Worm (Caenorhabditis elegans) whole organism, L1 larva: ENCODE measurements around the gene rpl-10.

Source experiments
- C04F5.9 ChIP-seq: sonication (generic microtip); optimal IDR thresholded peaks from 2 replicates; lab custom pipeline; 2016; ENCODE audit warnings: missing genetic modification characterization, missing compliant biosample characterization
- C16A3.4 ChIP-seq: fragments of 150-350 bp; optimal IDR thresholded peaks from 2 replicates; lab custom pipeline; 2014; ENCODE audit warnings: missing biosample characterization, missing genetic modification characterization
- C34B4.2 ChIP-seq: sonication (generic microtip); optimal IDR thresholded peaks from 2 replicates; lab custom pipeline; 2017; ENCODE audit warnings: mild to moderate bottlenecking, missing genetic modification characterization, missing compliant biosample characterization
- F16B12.6 ChIP-seq: fragments of 150-350 bp; optimal IDR thresholded peaks from 2 replicates; lab custom pipeline; 2014; ENCODE audit warnings: missing biosample characterization, missing genetic modification characterization
- Y116A8C.19 ChIP-seq: sonication (generic microtip); optimal IDR thresholded peaks from 2 replicates; lab custom pipeline; 2016; ENCODE audit warnings: missing compliant biosample characterization, missing genetic modification characterization, borderline replicate concordance
- aha-1 ChIP-seq: fragments of 150-350 bp; optimal IDR thresholded peaks from 2 replicates; lab custom pipeline; 2014; ENCODE audit warnings: missing biosample characterization, missing genetic modification characterization
- blmp-1 ChIP-seq: fragments of 150-350 bp; optimal IDR thresholded peaks from 2 replicates; lab custom pipeline; 2014; ENCODE audit warnings: missing biosample characterization, missing genetic modification characterization
- ceh-82 ChIP-seq, 3 experiments: fragments of 150-350 bp in 1 of 3; sonication (generic microtip) in 2 of 3; optimal IDR thresholded peaks; 2 replicates each; lab custom pipeline; 2014 to 2017; ENCODE audit warnings: missing biosample characterization in 3 of 3, missing genetic modification characterization in 3 of 3
- ceh-88 ChIP-seq: fragments of 200-800 bp; sonication (Bioruptor generic); IDR thresholded peaks from 2 replicates; pipeline ENCODE4 v1.3.6; 2022; ENCODE audit warnings: missing genetic modification characterization, missing compliant biosample characterization
- ces-1 ChIP-seq: fragments of 150-350 bp; optimal IDR thresholded peaks from 2 replicates; lab custom pipeline; 2014; ENCODE audit warnings: missing biosample characterization, missing genetic modification reagents, missing genetic modification characterization
- efl-3 ChIP-seq: fragments of 200-800 bp; sonication (Bioruptor generic); optimal IDR thresholded peaks from 2 replicates; lab custom pipeline; 2018; ENCODE audit warnings: mild to moderate bottlenecking, missing genetic modification characterization, missing compliant biosample characterization
- egl-27 ChIP-seq, 2 experiments: fragments of 150-350 bp in 1 of 2; sonication (generic microtip); optimal IDR thresholded peaks; 3 replicates each; lab custom pipeline; 2017 to 2018; ENCODE audit warnings: missing biosample characterization in 2 of 2, missing genetic modification characterization in 2 of 2, missing genetic modification reagents in 2 of 2
- elt-2 ChIP-seq: sonication (generic microtip); optimal IDR thresholded peaks from 2 replicates; lab custom pipeline; 2016; ENCODE audit warnings: missing genetic modification characterization, mild to moderate bottlenecking, inconsistent platforms, missing compliant biosample characterization, missing genetic modification reagents
- elt-3 ChIP-seq, 6 experiments: fragments of 150-350 bp in 1 of 6; sonication (generic microtip); optimal IDR thresholded peaks; 2 replicates each; lab custom pipeline; 2017 to 2018; ENCODE audit warnings: missing biosample characterization in 6 of 6, missing genetic modification characterization in 6 of 6, inconsistent platforms in 1 of 6
- ets-5 ChIP-seq: fragments of 200-800 bp; sonication (Bioruptor generic); IDR thresholded peaks from 2 replicates; pipeline ENCODE4 v1.3.6; 2022; ENCODE audit warnings: missing genetic modification characterization, missing compliant biosample characterization
- fkh-10 ChIP-seq: sonication (generic microtip); optimal IDR thresholded peaks from 2 replicates; lab custom pipeline; 2017; ENCODE audit warnings: missing biosample characterization, missing genetic modification reagents, missing genetic modification characterization
- fkh-8 ChIP-seq: sonication (generic microtip); optimal IDR thresholded peaks from 2 replicates; lab custom pipeline; 2016; ENCODE audit warnings: mild to moderate bottlenecking, missing genetic modification characterization, missing compliant biosample characterization
- fos-1 ChIP-seq: fragments of 150-350 bp; optimal IDR thresholded peaks from 2 replicates; lab custom pipeline; 2014; ENCODE audit warnings: missing biosample characterization, missing genetic modification characterization
- grh-1 ChIP-seq: fragments of 200-800 bp; sonication (Bioruptor generic); IDR thresholded peaks from 2 replicates; pipeline ENCODE4 v1.3.6; 2022; ENCODE audit warnings: missing genetic modification reagents, missing genetic modification characterization, missing compliant biosample characterization
- hlh-17 ChIP-seq: fragments of 200-800 bp; sonication (Bioruptor generic); optimal IDR thresholded peaks from 2 replicates; lab custom pipeline; 2018; ENCODE audit warnings: missing genetic modification characterization, mild to moderate bottlenecking, missing compliant biosample characterization, moderate library complexity, borderline replicate concordance
- hlh-4 ChIP-seq: sonication (generic microtip); optimal IDR thresholded peaks from 2 replicates; lab custom pipeline; 2016; ENCODE audit warnings: mild to moderate bottlenecking, missing genetic modification characterization, missing compliant biosample characterization
- hpl-2 ChIP-seq: fragments of 150-350 bp; optimal IDR thresholded peaks from 2 replicates; lab custom pipeline; 2014; ENCODE audit warnings: missing biosample characterization, missing genetic modification reagents, missing genetic modification characterization
- irx-1 ChIP-seq: sonication (generic microtip); optimal IDR thresholded peaks from 2 replicates; lab custom pipeline; 2016; ENCODE audit warnings: missing genetic modification characterization, missing compliant biosample characterization
- jun-1 ChIP-seq: fragments of 150-350 bp; optimal IDR thresholded peaks from 2 replicates; lab custom pipeline; 2014; ENCODE audit warnings: missing biosample characterization, missing genetic modification reagents, missing genetic modification characterization
- lin-14 ChIP-seq: fragments of 200-800 bp; sonication (Bioruptor generic); optimal IDR thresholded peaks from 2 replicates; lab custom pipeline; 2018; ENCODE audit warnings: mild to moderate bottlenecking, missing genetic modification characterization, moderate library complexity, missing compliant biosample characterization
- lin-15B ChIP-seq: fragments of 150-350 bp; sonication (generic microtip); optimal IDR thresholded peaks from 3 replicates; lab custom pipeline; 2014; ENCODE audit warnings: missing biosample characterization, missing genetic modification characterization
- lir-3 ChIP-seq: sonication (generic microtip); optimal IDR thresholded peaks from 2 replicates; lab custom pipeline; 2016; ENCODE audit warnings: mild to moderate bottlenecking, missing genetic modification characterization, moderate library complexity, missing compliant biosample characterization; ENCODE audit not compliant: poor library complexity
- mef-2 ChIP-seq: fragments of 150-350 bp; optimal IDR thresholded peaks from 2 replicates; lab custom pipeline; 2014; ENCODE audit warnings: missing biosample characterization, missing genetic modification characterization
- mep-1 ChIP-seq: fragments of 150-350 bp; optimal IDR thresholded peaks from 2 replicates; lab custom pipeline; 2014; ENCODE audit warnings: missing biosample characterization, missing genetic modification characterization
- nhr-12 ChIP-seq: sonication (generic microtip); optimal IDR thresholded peaks from 2 replicates; lab custom pipeline; 2017; ENCODE audit warnings: missing biosample characterization, missing genetic modification characterization
- nhr-237 ChIP-seq: fragments of 150-350 bp; optimal IDR thresholded peaks from 2 replicates; lab custom pipeline; 2014; ENCODE audit warnings: missing biosample characterization, missing genetic modification characterization
- nhr-28 ChIP-seq: fragments of 150-350 bp; optimal IDR thresholded peaks from 2 replicates; lab custom pipeline; 2014; ENCODE audit warnings: missing biosample characterization, missing genetic modification characterization
- nhr-76 ChIP-seq: sonication (generic microtip); optimal IDR thresholded peaks from 2 replicates; lab custom pipeline; 2017; ENCODE audit warnings: missing biosample characterization, missing genetic modification characterization
- nhr-77 ChIP-seq: fragments of 150-350 bp; optimal IDR thresholded peaks from 2 replicates; lab custom pipeline; 2014; ENCODE audit warnings: missing biosample characterization, missing genetic modification characterization
- nhr-84 ChIP-seq: sonication (generic microtip); optimal IDR thresholded peaks from 2 replicates; lab custom pipeline; 2017; ENCODE audit warnings: missing biosample characterization, missing genetic modification characterization
- nhr-85 ChIP-seq: sonication (generic microtip); peaks from one replicate; lab custom pipeline; 2016; ENCODE audit warnings: missing genetic modification characterization, inconsistent platforms, missing compliant biosample characterization
- nhr-90 ChIP-seq: sonication (generic microtip); optimal IDR thresholded peaks from 2 replicates; lab custom pipeline; 2016; ENCODE audit warnings: mild to moderate bottlenecking, missing genetic modification characterization, missing compliant biosample characterization; ENCODE audit not compliant: poor library complexity
- pag-3 ChIP-seq: sonication (generic microtip); optimal IDR thresholded peaks from 2 replicates; lab custom pipeline; 2017; ENCODE audit warnings: missing genetic modification characterization, mild to moderate bottlenecking, missing compliant biosample characterization, antibody characterized with exemption, borderline replicate concordance; ENCODE audit not compliant: insufficient read depth
- pqm-1 ChIP-seq: sonication (generic microtip); optimal IDR thresholded peaks from 3 replicates; lab custom pipeline; 2017; ENCODE audit warnings: missing biosample characterization, missing genetic modification characterization
- rnt-1 ChIP-seq: sonication (generic microtip); optimal IDR thresholded peaks from 2 replicates; lab custom pipeline; 2016; ENCODE audit warnings: mild to moderate bottlenecking, missing genetic modification characterization, moderate library complexity, missing compliant biosample characterization
- skn-1 ChIP-seq: fragments of 150-350 bp; optimal IDR thresholded peaks from 2 replicates; lab custom pipeline; 2014; ENCODE audit warnings: missing biosample characterization, missing genetic modification characterization
- snu-23 ChIP-seq: sonication (generic microtip); optimal IDR thresholded peaks from 2 replicates; lab custom pipeline; 2016; ENCODE audit warnings: missing genetic modification characterization, missing compliant biosample characterization
- sox-4 ChIP-seq: sonication (generic microtip); optimal IDR thresholded peaks from 2 replicates; lab custom pipeline; 2016; ENCODE audit warnings: missing genetic modification characterization, missing compliant biosample characterization
- sptf-1 ChIP-seq: fragments of 150-350 bp; optimal IDR thresholded peaks from 2 replicates; lab custom pipeline; 2014; ENCODE audit warnings: missing biosample characterization, missing genetic modification characterization
- sup-37 ChIP-seq: fragments of 200-800 bp; sonication (Bioruptor generic); optimal IDR thresholded peaks from 2 replicates; lab custom pipeline; 2018; ENCODE audit warnings: mild to moderate bottlenecking, missing genetic modification characterization, missing compliant biosample characterization
- swsn-7 ChIP-seq: sonication (generic microtip); optimal IDR thresholded peaks from 2 replicates; lab custom pipeline; 2016; ENCODE audit warnings: missing genetic modification characterization, missing compliant biosample characterization
- tbx-2 ChIP-seq: sonication (generic microtip); optimal IDR thresholded peaks from 2 replicates; lab custom pipeline; 2016; ENCODE audit warnings: missing genetic modification characterization, missing compliant biosample characterization
- unc-30 ChIP-seq: sonication (generic microtip); optimal IDR thresholded peaks from 2 replicates; lab custom pipeline; 2017; ENCODE audit warnings: missing biosample characterization, missing genetic modification characterization
- unc-62 ChIP-seq: fragments of 150-350 bp; optimal IDR thresholded peaks from 2 replicates; lab custom pipeline; 2014; ENCODE audit warnings: missing biosample characterization, missing genetic modification reagents, missing genetic modification characterization
- unc-86 ChIP-seq: sonication (generic microtip); optimal IDR thresholded peaks from 2 replicates; lab custom pipeline; 2016; ENCODE audit warnings: missing genetic modification characterization, missing compliant biosample characterization
- unc-98 ChIP-seq: fragments of 200-800 bp; sonication (Bioruptor generic); IDR thresholded peaks from 2 replicates; pipeline ENCODE4 v1.3.6; 2022; ENCODE audit warnings: missing genetic modification characterization, missing compliant biosample characterization
- vab-15 ChIP-seq: sonication (generic microtip); optimal IDR thresholded peaks from 2 replicates; lab custom pipeline; 2017; ENCODE audit warnings: missing genotype, mild to moderate bottlenecking, missing genetic modification characterization, missing compliant biosample characterization
- ztf-11 ChIP-seq, 2 experiments: sonication (generic microtip); optimal IDR thresholded peaks; 2 replicates each; lab custom pipeline; 2016 to 2017; ENCODE audit warnings: missing genetic modification characterization in 2 of 2, missing biosample characterization in 1 of 2, missing compliant biosample characterization in 1 of 2
- ztf-4 ChIP-seq: fragments of 150-350 bp; optimal IDR thresholded peaks from 2 replicates; lab custom pipeline; 2014; ENCODE audit warnings: missing biosample characterization, missing genetic modification characterization

Gene rpl-10

DNA sequence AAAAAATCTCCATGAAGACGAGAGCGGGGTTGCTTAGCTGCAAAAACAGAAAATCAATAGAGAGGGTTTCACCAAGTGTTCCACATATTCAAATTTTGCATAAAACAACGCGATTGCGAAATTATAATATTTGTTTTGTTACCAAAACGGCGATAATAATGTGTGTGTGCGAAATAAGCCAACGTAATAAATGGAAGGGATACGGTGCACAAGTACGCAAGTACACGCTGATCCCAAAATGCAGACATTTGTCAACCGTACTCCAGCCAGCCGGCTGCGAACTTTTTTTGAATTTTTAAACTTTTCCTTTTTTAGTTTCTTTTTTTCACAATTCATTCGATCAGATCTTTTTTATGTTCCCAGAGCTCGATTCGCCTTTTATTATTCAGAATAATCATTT, 18.8 kb upstream of the rpl-10 start, which contains the start of gene ire-1 (continued):
- peak; percentile 48 for TF ChIP-seq fkh-8
- TF ChIP-seq hlh-17 (GFP tag; lab: Kevin White, UChicago), result no peak
- no peak for TF ChIP-seq sox-4 (tag; lab: Kevin White, UChicago)
- TF ChIP-seq irx-1, result no peak
- TF ChIP-seq elt-2 (tag; lab: Kevin White, UChicago), result no peak
- TF ChIP-seq F16B12.6 (tag; lab: Kevin White, UChicago), result peak; percentile 85
- TF ChIP-seq pqm-1 (tag; lab: Kevin White, UChicago), result no peak
- TF ChIP-seq lin-14 (GFP tag; lab: Kevin White, UChicago), result peak; percentile 47
- peak in 1 of 6 experiments; percentile 59 for TF ChIP-seq elt-3 (tag; optimal IDR thresholded peaks at IDR 0.05; lab: Kevin White, UChicago)
- TF ChIP-seq nhr-12 (tag; lab: Kevin White, UChicago), result no peak
- TF ChIP-seq lin-15B, result peak; percentile 37
- TF ChIP-seq ztf-4, result no peak
- no peak for TF ChIP-seq sup-37 (GFP tag; lab: Kevin White, UChicago)
- no peak for TF ChIP-seq unc-30 (tag; lab: Kevin White, UChicago)
- TF ChIP-seq ceh-88, result no peak
- no peak for TF ChIP-seq unc-98 (GFP tag; lab: Robert Waterston, UW)
- peak; percentile 26 for TF ChIP-seq tbx-2 (tag; lab: Kevin White, UChicago)
- peak; percentile 72 for TF ChIP-seq snu-23 (GFP tag; lab: Kevin White, UChicago)
- peak; percentile 35 for TF ChIP-seq fos-1 (tag; lab: Kevin White, UChicago)
- TF ChIP-seq efl-3, result no peak
- no peak for TF ChIP-seq nhr-76 (tag; lab: Kevin White, UChicago)
- TF ChIP-seq skn-1 (tag; lab: Kevin White, UChicago), result peak; percentile 80
- no peak for TF ChIP-seq nhr-85 (tag; lab: Kevin White, UChicago)
- TF ChIP-seq aha-1 (tag; lab: Kevin White, UChicago), result no peak
- no peak for TF ChIP-seq mef-2 (tag; lab: Kevin White, UChicago)
- TF ChIP-seq rnt-1 (tag; lab: Kevin White, UChicago), result peak; percentile 44
- no peak for TF ChIP-seq ets-5 (GFP tag; lab: Robert Waterston, UW)
- no peak for TF ChIP-seq unc-62 (GFP tag; lab: Kevin White, UChicago)
- no peak for TF ChIP-seq lir-3
- TF ChIP-seq vab-15, result no peak
- TF ChIP-seq blmp-1 (tag; lab: Kevin White, UChicago), result peak; percentile 49
- TF ChIP-seq Y116A8C.19 (tag; lab: Kevin White, UChicago), result no peak
- TF ChIP-seq fkh-10 (GFP tag; lab: Kevin White, UChicago), result no peak
- no peak for TF ChIP-seq egl-27 (tag; optimal IDR thresholded peaks at IDR 0.05; lab: Kevin White, UChicago)
- TF ChIP-seq hpl-2 (GFP tag; lab: Kevin White, UChicago), result no peak
- TF ChIP-seq jun-1 (tag; lab: Kevin White, UChicago), result peak; percentile 12
- TF ChIP-seq ztf-11 (tag; optimal IDR thresholded peaks at IDR 0.05; lab: Kevin White, UChicago), result no peak
- no peak for TF ChIP-seq C04F5.9 (tag; lab: Kevin White, UChicago)
- no peak for TF ChIP-seq nhr-237 (tag; lab: Kevin White, UChicago)
- no peak for TF ChIP-seq sptf-1
- TF ChIP-seq unc-86, result no peak
- TF ChIP-seq swsn-7 (tag; lab: Kevin White, UChicago), result peak; percentile 50
- no peak for TF ChIP-seq C34B4.2 (tag; lab: Kevin White, UChicago)
- peak; percentile 78 for TF ChIP-seq mep-1
- TF ChIP-seq nhr-84, result no peak
- peak; percentile 81 for TF ChIP-seq C16A3.4 (tag; lab: Kevin White, UChicago)
- no peak for TF ChIP-seq hlh-4 (tag; lab: Kevin White, UChicago)
- no peak for TF ChIP-seq ces-1 (GFP tag; lab: Kevin White, UChicago)
- TF ChIP-seq ceh-82 (tag; optimal IDR thresholded peaks at IDR 0.05; lab: Kevin White, UChicago), result peak in 2 of 3 experiments; percentile 31 to 50
- no peak for TF ChIP-seq pag-3
- TF ChIP-seq nhr-90 (tag; lab: Kevin White, UChicago), result no peak
- no peak for TF ChIP-seq grh-1 (GFP tag; lab: Robert Waterston, UW)
- no peak for TF ChIP-seq nhr-77
- no peak for TF ChIP-seq nhr-28 (tag; lab: Kevin White, UChicago)
